Worm (Caenorhabditis elegans) whole organism, L4/young adult: Measurements from ENCODE around the gene R03H10.11.
"Not testable (repeated sequence)": the region's sequence is repeated elsewhere in the genome, so short reads cannot be mapped to it uniquely, and the experiment has no call there.

Experiments
- W03F9.2 ChIP-seq: fragments of 150-350 bp; optimal IDR thresholded peaks from 2 replicates; lab custom pipeline; 2014; ENCODE audit warnings: missing biosample characterization, missing genetic modification characterization
- dao-5 ChIP-seq: sonication (generic microtip); optimal IDR thresholded peaks from 2 replicates; lab custom pipeline; 2016; ENCODE audit warnings: missing genotype, missing genetic modification characterization, moderate library complexity, missing compliant biosample characterization
- him-1 ChIP-seq: sonication (generic microtip); optimal IDR thresholded peaks from 2 replicates; lab custom pipeline; 2016; ENCODE audit warnings: missing genotype, missing genetic modification reagents, missing genetic modification characterization, missing compliant biosample characterization

The R03H10.11 gene

ce11 chrII:4182364-4182763, at the start of gene R03H10.11:
Gene R03H10.11, plus strand, starts transcription at chrII:4182664.
- no peak for TF ChIP-seq W03F9.2 (tag; lab: Kevin White, UChicago)
- no peak for TF ChIP-seq dao-5 (tag; lab: Kevin White, UChicago)
- TF ChIP-seq him-1 (tag; lab: Kevin White, UChicago): no peak

ce11 chrII:4133332-4133731, 49.1 kb upstream of the R03H10.11 start:
- no peak for TF ChIP-seq dao-5 (tag; lab: Kevin White, UChicago)
- no peak for TF ChIP-seq W03F9.2 (tag; lab: Kevin White, UChicago)
- no peak for TF ChIP-seq him-1 (tag; lab: Kevin White, UChicago)

ce11 chrII:4134688-4135087, 47.8 kb upstream of the R03H10.11 start:
- no peak for TF ChIP-seq him-1 (tag; lab: Kevin White, UChicago)
- no peak for TF ChIP-seq dao-5 (tag; lab: Kevin White, UChicago)
- no peak for TF ChIP-seq W03F9.2 (tag; lab: Kevin White, UChicago)

ce11 chrII:4135259-4135658, 47.2 kb upstream of the R03H10.11 start, which contains the start of gene ast-1:
Gene ast-1, minus strand, starts transcription at chrII:4135359.
- TF ChIP-seq him-1, W03F9.2, dao-5 (tag; lab: Kevin White, UChicago): not testable (repeated sequence)

ce11 chrII:4146039-4146438, 36.4 kb upstream of the R03H10.11 start, which contains the start of gene F56D3.1:
Gene F56D3.1, plus strand, starts transcription at chrII:4146339.
- TF ChIP-seq dao-5 (tag; lab: Kevin White, UChicago) (no peak), him-1 (tag; lab: Kevin White, UChicago) (no peak), W03F9.2 (tag; lab: Kevin White, UChicago) (no peak)

- TF ChIP-seq W03F9.2 (tag; lab: Kevin White, UChicago): no peak
- TF ChIP-seq dao-5 (tag; lab: Kevin White, UChicago): no peak
These were observed 32.3 kb upstream of the R03H10.11 start for ce11 chrII:4150211-4150610.

- TF ChIP-seq him-1 (tag; lab: Kevin White, UChicago) (no peak), W03F9.2 (tag; lab: Kevin White, UChicago) (no peak), dao-5 (tag; lab: Kevin White, UChicago) (no peak)
These were observed 30.8 kb upstream of the R03H10.11 start for ce11 chrII:4151499-4152132.

ce11 chrII:4152864-4153263, 29.6 kb upstream of the R03H10.11 start:
- TF ChIP-seq W03F9.2 (tag; lab: Kevin White, UChicago) (no peak), him-1 (tag; lab: Kevin White, UChicago) (no peak), dao-5 (tag; lab: Kevin White, UChicago) (no peak)

ce11 chrII:4155112-4155823, 27.2 kb upstream of the R03H10.11 start, which contains the start of gene R03H10.2:
Gene R03H10.2, plus strand, starts transcription at chrII:4155773.
- TF ChIP-seq dao-5 (tag; lab: Kevin White, UChicago) (no peak), him-1 (tag; lab: Kevin White, UChicago) (no peak), W03F9.2 (tag; lab: Kevin White, UChicago) (no peak)

- TF ChIP-seq W03F9.2 (tag; lab: Kevin White, UChicago): no peak
- TF ChIP-seq him-1 (tag; lab: Kevin White, UChicago): no peak
- no peak for TF ChIP-seq dao-5 (tag; lab: Kevin White, UChicago)
These were observed 24.6 kb upstream of the R03H10.11 start for ce11 chrII:4157817-4158216.

- TF ChIP-seq dao-5 (tag; lab: Kevin White, UChicago): no peak
- TF ChIP-seq W03F9.2 (tag; lab: Kevin White, UChicago): no peak
- TF ChIP-seq him-1 (tag; lab: Kevin White, UChicago): no peak
These were observed 22.9 kb upstream of the R03H10.11 start for ce11 chrII:4159570-4159969.

ce11 chrII:4167833-4168232, 14.6 kb upstream of the R03H10.11 start:
- TF ChIP-seq dao-5 (tag; lab: Kevin White, UChicago) (no peak), W03F9.2 (tag; lab: Kevin White, UChicago) (no peak), him-1 (tag; lab: Kevin White, UChicago) (no peak)

- not testable (repeated sequence) for TF ChIP-seq W03F9.2, him-1, dao-5 (tag; lab: Kevin White, UChicago)
These were observed 14.1 kb upstream of the R03H10.11 start, which contains the start of gene R03H10.4 for ce11 chrII:4168404-4168803. Gene R03H10.4, minus strand, starts transcription at chrII:4168504.
